ENCODE assay signal across 2 worm cellular contexts in genomic region chrIII:13070548-13071050, ce11.
A peak's percentile ranks its signal among the peaks of the same experiment; 100 is the strongest.
TF ChIP-seq lines count a peak whose summit lies in the region.

Y39E4B.6 (plus strand) TSS chrIII:13070756.

TF ChIP-seq in whole organism, L4 larva, 104 proteins besides CTCF, POLR2A, EP300 and RAD21 (continued from another document):
- TF ChIP-seq nhr-10 (tag; optimal IDR thresholded peaks at IDR 0.05; lab: Kevin White, UChicago) = peak; percentile 81
- TF ChIP-seq unc-62 (GFP tag; optimal IDR thresholded peaks at IDR 0.05 in 1 of 2; lab: Kevin White, UChicago) = peak in 1 of 2 experiments; percentile 100
- TF ChIP-seq unc-62 (tag; optimal IDR thresholded peaks at IDR 0.05; lab: Kevin White, UChicago) = no peak
- TF ChIP-seq fkh-10 (GFP tag; optimal IDR thresholded peaks at IDR 0.05; lab: Kevin White, UChicago) = peak; percentile 94
- peak; percentile 95 for TF ChIP-seq dve-1 (tag; optimal IDR thresholded peaks at IDR 0.05; lab: Kevin White, UChicago; ENCODE audit: insufficient read depth)
- peak; percentile 90 for TF ChIP-seq T20F7.1 (GFP tag; optimal IDR thresholded peaks at IDR 0.05; lab: Kevin White, UChicago)
- no peak for TF ChIP-seq fos-1 (tag; optimal IDR thresholded peaks at IDR 0.05; lab: Kevin White, UChicago)
- peak in 1 of 2 experiments; percentile 49; a peak in 1 of 4 replicates for TF ChIP-seq madf-5 (GFP tag; IDR thresholded peaks at IDR 0.05; lab: Robert Waterston, UW)
- no peak for TF ChIP-seq F26F4.8 (GFP tag; conservative IDR thresholded peaks at IDR 0.05; lab: Robert Waterston, UW)
- no peak for TF ChIP-seq skn-1 (tag; optimal IDR thresholded peaks at IDR 0.05; lab: Kevin White, UChicago)
- TF ChIP-seq unc-130 (GFP tag; optimal IDR thresholded peaks at IDR 0.05; lab: Kevin White, UChicago) = peak; percentile 28
- no peak for TF ChIP-seq ceh-44 (GFP tag; IDR thresholded peaks at IDR 0.05; lab: Robert Waterston, UW)
- peak; percentile 97 for TF ChIP-seq mxl-3 (GFP tag; optimal IDR thresholded peaks at IDR 0.05; lab: Kevin White, UChicago)
- no peak for TF ChIP-seq ceh-28 (tag; optimal IDR thresholded peaks at IDR 0.05; lab: Kevin White, UChicago)
- TF ChIP-seq mep-1 (tag; optimal IDR thresholded peaks at IDR 0.05; lab: Kevin White, UChicago) = peak; percentile 98
- peak; percentile 62; the same call in 1 of the 2 replicates for TF ChIP-seq lim-7 (GFP tag; IDR thresholded peaks at IDR 0.05; lab: Robert Waterston, UW)
- peak; percentile 98 for TF ChIP-seq hmg-1.1 (GFP tag; IDR thresholded peaks at IDR 0.05; lab: Robert Waterston, UW)
- no peak for TF ChIP-seq daf-12 (tag; optimal IDR thresholded peaks at IDR 0.05; lab: Kevin White, UChicago)
- TF ChIP-seq nhr-6 (tag; optimal IDR thresholded peaks at IDR 0.05; lab: Kevin White, UChicago) = peak; percentile 79
- TF ChIP-seq vab-7 (GFP tag; IDR thresholded peaks at IDR 0.05; lab: Robert Waterston, UW) = peak; percentile 94
- peak; percentile 90 for TF ChIP-seq mdt-29 (GFP tag; IDR thresholded peaks at IDR 0.05; lab: Robert Waterston, UW)
- TF ChIP-seq spr-3 (GFP tag; optimal IDR thresholded peaks at IDR 0.05; lab: Kevin White, UChicago) = peak; percentile 88
- TF ChIP-seq ZK337.2 (GFP tag; IDR thresholded peaks at IDR 0.05; lab: Robert Waterston, UW) = no peak
- TF ChIP-seq attf-4 (tag; optimal IDR thresholded peaks at IDR 0.05; lab: Kevin White, UChicago) = no peak
- no peak for TF ChIP-seq ceh-62 (tag; optimal IDR thresholded peaks at IDR 0.05; lab: Kevin White, UChicago)
- no peak for TF ChIP-seq F49E8.2 (tag; optimal IDR thresholded peaks at IDR 0.05; lab: Kevin White, UChicago; ENCODE audit: borderline replicate concordance)
- peak; percentile 98 for TF ChIP-seq nhr-28 (tag; optimal IDR thresholded peaks at IDR 0.05; lab: Kevin White, UChicago)
- TF ChIP-seq lin-39 (tag; optimal IDR thresholded peaks at IDR 0.05; lab: Kevin White, UChicago) = peak; percentile 79
- peak; percentile 88 for TF ChIP-seq nhr-102 (tag; optimal IDR thresholded peaks at IDR 0.05; lab: Kevin White, UChicago)
- no peak for TF ChIP-seq ceh-82 (tag; optimal IDR thresholded peaks at IDR 0.05; lab: Kevin White, UChicago)
- peak; percentile 68; the same call in 1 of the 2 replicates for TF ChIP-seq lin-1 (GFP tag; IDR thresholded peaks at IDR 0.05; lab: Robert Waterston, UW)
- TF ChIP-seq cey-2 (tag; optimal IDR thresholded peaks at IDR 0.05; lab: Kevin White, UChicago; ENCODE audit: borderline replicate concordance, insufficient read depth) = no peak
- TF ChIP-seq unc-39 (tag; optimal IDR thresholded peaks at IDR 0.05; lab: Kevin White, UChicago) = no peak
- peak; percentile 10 for TF ChIP-seq pqm-1 (tag; optimal IDR thresholded peaks at IDR 0.05; lab: Kevin White, UChicago)
- TF ChIP-seq zfp-3 (GFP tag; conservative IDR thresholded peaks at IDR 0.05; lab: Robert Waterston, UW) = peak; percentile 87
- no peak for TF ChIP-seq egl-27 (tag; optimal IDR thresholded peaks at IDR 0.05; lab: Kevin White, UChicago)
- TF ChIP-seq nhr-25 (tag; optimal IDR thresholded peaks at IDR 0.05; lab: Kevin White, UChicago; ENCODE audit: borderline replicate concordance, insufficient read depth) = peak; percentile 93
- TF ChIP-seq madf-9 (GFP tag; conservative IDR thresholded peaks at IDR 0.05; lab: Robert Waterston, UW) = peak; percentile 96
- peak; percentile 26 for TF ChIP-seq nhr-76 (tag; optimal IDR thresholded peaks at IDR 0.05; lab: Kevin White, UChicago)
- peak; percentile 89 to 94 for TF ChIP-seq mdl-1 (tag; optimal IDR thresholded peaks at IDR 0.05; lab: Kevin White, UChicago)
- TF ChIP-seq nhr-237 (tag; optimal IDR thresholded peaks at IDR 0.05; lab: Kevin White, UChicago) = peak; percentile 57
- no peak for TF ChIP-seq daf-19 (GFP tag; conservative IDR thresholded peaks at IDR 0.05; lab: Robert Waterston, UW)
- peak; percentile 88 to 91 for TF ChIP-seq lsy-2 (tag; optimal IDR thresholded peaks at IDR 0.05; lab: Kevin White, UChicago)
- peak; percentile 94 for TF ChIP-seq nhr-42 (GFP tag; IDR thresholded peaks at IDR 0.05; lab: Robert Waterston, UW)
- peak; percentile 71; the same call in 1 of the 2 replicates for TF ChIP-seq arid-1 (GFP tag; conservative IDR thresholded peaks at IDR 0.05; lab: Robert Waterston, UW)
- peak in 1 of 2 experiments; percentile 17 for TF ChIP-seq daf-16 (GFP tag; optimal IDR thresholded peaks at IDR 0.05; lab: Kevin White, UChicago)
- peak; percentile 47 for TF ChIP-seq daf-16 (tag; optimal IDR thresholded peaks at IDR 0.05; lab: Kevin White, UChicago)
- peak; percentile 81 for TF ChIP-seq lin-38 (GFP tag; IDR thresholded peaks at IDR 0.05; lab: Robert Waterston, UW)
- peak; percentile 77; the same call in 1 of the 2 replicates for TF ChIP-seq nhr-41 (GFP tag; IDR thresholded peaks at IDR 0.05; lab: Robert Waterston, UW)
TF ChIP-seq in whole organism, L4 larva: peak in this region for 75.

TF ChIP-seq in whole organism, late embryonic, 69 proteins besides CTCF, POLR2A, EP300 and RAD21 (continued from another document):
- TF ChIP-seq nhr-232 (tag; optimal IDR thresholded peaks at IDR 0.05; lab: Kevin White, UChicago) (no peak), che-1 (tag; optimal IDR thresholded peaks at IDR 0.05; lab: Kevin White, UChicago) (peak; percentile 56), syd-9 (tag; optimal IDR thresholded peaks at IDR 0.05; lab: Kevin White, UChicago) (peak; percentile 86), K02D7.2 (tag; optimal IDR thresholded peaks at IDR 0.05; lab: Kevin White, UChicago) (peak; percentile 97), ttx-3 (tag; optimal IDR thresholded peaks at IDR 0.05; lab: Kevin White, UChicago) (peak; percentile 64)
